Worm (Caenorhabditis elegans) whole organism, L1 larva: ENCODE results near the gene ZK131.11.

Source experiments
- F16B12.6 ChIP-seq: fragments of 150-350 bp; optimal IDR thresholded peaks from 2 replicates; lab custom pipeline; 2014; ENCODE audit warnings: missing biosample characterization, missing genetic modification characterization
- aha-1 ChIP-seq: fragments of 150-350 bp; optimal IDR thresholded peaks from 2 replicates; lab custom pipeline; 2014; ENCODE audit warnings: missing biosample characterization, missing genetic modification characterization
- ama-1 ChIP-seq: fragments of 150-350 bp; optimal IDR thresholded peaks from 2 replicates; lab custom pipeline; 2014
- blmp-1 ChIP-seq: fragments of 150-350 bp; optimal IDR thresholded peaks from 2 replicates; lab custom pipeline; 2014; ENCODE audit warnings: missing biosample characterization, missing genetic modification characterization
- ceh-82 ChIP-seq, 3 experiments: fragments of 150-350 bp in 1 of 3; sonication (generic microtip) in 2 of 3; optimal IDR thresholded peaks; 2 replicates each; lab custom pipeline; 2014 to 2017; ENCODE audit warnings: missing biosample characterization in 3 of 3, missing genetic modification characterization in 3 of 3
- ceh-90 ChIP-seq: sonication (generic microtip); optimal IDR thresholded peaks from 2 replicates; lab custom pipeline; 2016; ENCODE audit warnings: missing genetic modification characterization, missing compliant biosample characterization
- dsc-1 ChIP-seq: sonication (generic microtip); optimal IDR thresholded peaks from 2 replicates; lab custom pipeline; 2016; ENCODE audit warnings: mild to moderate bottlenecking, missing genetic modification characterization, missing compliant biosample characterization
- efl-1 ChIP-seq, 4 experiments: fragments of 150-350 bp; optimal IDR thresholded peaks in 3 of 4; peaks in 1 of 4; 1 replicate in 1 of 4; 2 replicates in 3 of 4; lab custom pipeline; 2014; ENCODE audit warnings: missing biosample characterization in 2 of 4, missing genetic modification characterization in 2 of 4, missing genetic modification reagents in 2 of 4
- elt-2 ChIP-seq: sonication (generic microtip); optimal IDR thresholded peaks from 2 replicates; lab custom pipeline; 2016; ENCODE audit warnings: missing genetic modification characterization, mild to moderate bottlenecking, inconsistent platforms, missing compliant biosample characterization, missing genetic modification reagents
- elt-3 ChIP-seq, 6 experiments: fragments of 150-350 bp in 1 of 6; sonication (generic microtip); optimal IDR thresholded peaks; 2 replicates each; lab custom pipeline; 2017 to 2018; ENCODE audit warnings: missing biosample characterization in 6 of 6, missing genetic modification characterization in 6 of 6, inconsistent platforms in 1 of 6
- ets-5 ChIP-seq: fragments of 200-800 bp; sonication (Bioruptor generic); IDR thresholded peaks from 2 replicates; pipeline ENCODE4 v1.3.6; 2022; ENCODE audit warnings: missing genetic modification characterization, missing compliant biosample characterization
- fkh-10 ChIP-seq: sonication (generic microtip); optimal IDR thresholded peaks from 2 replicates; lab custom pipeline; 2017; ENCODE audit warnings: missing biosample characterization, missing genetic modification reagents, missing genetic modification characterization
- fkh-8 ChIP-seq: sonication (generic microtip); optimal IDR thresholded peaks from 2 replicates; lab custom pipeline; 2016; ENCODE audit warnings: mild to moderate bottlenecking, missing genetic modification characterization, missing compliant biosample characterization
- grh-1 ChIP-seq: fragments of 200-800 bp; sonication (Bioruptor generic); IDR thresholded peaks from 2 replicates; pipeline ENCODE4 v1.3.6; 2022; ENCODE audit warnings: missing genetic modification reagents, missing genetic modification characterization, missing compliant biosample characterization
- hpl-2 ChIP-seq: fragments of 150-350 bp; optimal IDR thresholded peaks from 2 replicates; lab custom pipeline; 2014; ENCODE audit warnings: missing biosample characterization, missing genetic modification reagents, missing genetic modification characterization
- lin-14 ChIP-seq: fragments of 200-800 bp; sonication (Bioruptor generic); optimal IDR thresholded peaks from 2 replicates; lab custom pipeline; 2018; ENCODE audit warnings: mild to moderate bottlenecking, missing genetic modification characterization, moderate library complexity, missing compliant biosample characterization
- lin-35 ChIP-seq, 2 experiments: fragments of 150-350 bp; optimal IDR thresholded peaks; 2 replicates each; lab custom pipeline; 2014; ENCODE audit warnings: missing biosample characterization in 2 of 2, missing genetic modification characterization in 2 of 2, missing genetic modification reagents in 2 of 2
- lsy-2 ChIP-seq, 2 experiments: fragments of 150-350 bp; optimal IDR thresholded peaks; 2 replicates each; lab custom pipeline; 2014; ENCODE audit warnings: missing biosample characterization in 2 of 2, missing genetic modification characterization in 2 of 2
- mdl-1 ChIP-seq, 2 experiments: fragments of 150-350 bp; optimal IDR thresholded peaks; 2 replicates each; lab custom pipeline; 2014 to 2017; ENCODE audit warnings: missing biosample characterization in 2 of 2, missing genetic modification characterization in 2 of 2, inconsistent platforms in 1 of 2
- mef-2 ChIP-seq: fragments of 150-350 bp; optimal IDR thresholded peaks from 2 replicates; lab custom pipeline; 2014; ENCODE audit warnings: missing biosample characterization, missing genetic modification characterization
- mep-1 ChIP-seq: fragments of 150-350 bp; optimal IDR thresholded peaks from 2 replicates; lab custom pipeline; 2014; ENCODE audit warnings: missing biosample characterization, missing genetic modification characterization
- nhr-20 ChIP-seq: sonication (generic microtip); optimal IDR thresholded peaks from 2 replicates; lab custom pipeline; 2016; ENCODE audit warnings: mild to moderate bottlenecking, missing genetic modification characterization, missing compliant biosample characterization
- nhr-28 ChIP-seq: fragments of 150-350 bp; optimal IDR thresholded peaks from 2 replicates; lab custom pipeline; 2014; ENCODE audit warnings: missing biosample characterization, missing genetic modification characterization
- nhr-47 ChIP-seq: sonication (generic microtip); optimal IDR thresholded peaks from 2 replicates; lab custom pipeline; 2016; ENCODE audit warnings: mild to moderate bottlenecking, missing genetic modification characterization, moderate library complexity, missing compliant biosample characterization
- nhr-71 ChIP-seq: sonication (generic microtip); optimal IDR thresholded peaks from 2 replicates; lab custom pipeline; 2016; ENCODE audit warnings: mild to moderate bottlenecking, missing genetic modification characterization, moderate library complexity, missing compliant biosample characterization
- nhr-85 ChIP-seq: sonication (generic microtip); peaks from one replicate; lab custom pipeline; 2016; ENCODE audit warnings: missing genetic modification characterization, inconsistent platforms, missing compliant biosample characterization
- nhr-90 ChIP-seq: sonication (generic microtip); optimal IDR thresholded peaks from 2 replicates; lab custom pipeline; 2016; ENCODE audit warnings: mild to moderate bottlenecking, missing genetic modification characterization, missing compliant biosample characterization; ENCODE audit not compliant: poor library complexity
- skn-1 ChIP-seq: fragments of 150-350 bp; optimal IDR thresholded peaks from 2 replicates; lab custom pipeline; 2014; ENCODE audit warnings: missing biosample characterization, missing genetic modification characterization
- snu-23 ChIP-seq: sonication (generic microtip); optimal IDR thresholded peaks from 2 replicates; lab custom pipeline; 2016; ENCODE audit warnings: missing genetic modification characterization, missing compliant biosample characterization
- unc-62 ChIP-seq: fragments of 150-350 bp; optimal IDR thresholded peaks from 2 replicates; lab custom pipeline; 2014; ENCODE audit warnings: missing biosample characterization, missing genetic modification reagents, missing genetic modification characterization
- unc-98 ChIP-seq: fragments of 200-800 bp; sonication (Bioruptor generic); IDR thresholded peaks from 2 replicates; pipeline ENCODE4 v1.3.6; 2022; ENCODE audit warnings: missing genetic modification characterization, missing compliant biosample characterization
- vab-15 ChIP-seq: sonication (generic microtip); optimal IDR thresholded peaks from 2 replicates; lab custom pipeline; 2017; ENCODE audit warnings: missing genotype, mild to moderate bottlenecking, missing genetic modification characterization, missing compliant biosample characterization
- zag-1 ChIP-seq: fragments of 150-350 bp; optimal IDR thresholded peaks from 2 replicates; lab custom pipeline; 2014; ENCODE audit warnings: missing biosample characterization, missing genetic modification characterization

Gene ZK131.11

ce11 chrII:13791570-13792279, at the start of gene ZK131.11:
Gene ZK131.11 (plus strand): TSS chrII:13792229.
- TF ChIP-seq nhr-28 (tag; lab: Kevin White, UChicago), result no peak
- no peak for TF ChIP-seq fkh-10 (GFP tag; lab: Kevin White, UChicago)
- TF ChIP-seq lin-14, result no peak

ce11 chrII:13750128-13750527, 41.9 kb upstream of the ZK131.11 start:
- no peak for TF ChIP-seq efl-1 (optimal IDR thresholded peaks at IDR 0.05; lab: Kevin White, UChicago)
- peak in 1 of 2 experiments; percentile 76 for TF ChIP-seq efl-1 (GFP tag; optimal IDR thresholded peaks at IDR 0.05 in 1 of 2; lab: Kevin White, UChicago)
- TF ChIP-seq ceh-90 (tag; lab: Kevin White, UChicago), result no peak

DNA sequence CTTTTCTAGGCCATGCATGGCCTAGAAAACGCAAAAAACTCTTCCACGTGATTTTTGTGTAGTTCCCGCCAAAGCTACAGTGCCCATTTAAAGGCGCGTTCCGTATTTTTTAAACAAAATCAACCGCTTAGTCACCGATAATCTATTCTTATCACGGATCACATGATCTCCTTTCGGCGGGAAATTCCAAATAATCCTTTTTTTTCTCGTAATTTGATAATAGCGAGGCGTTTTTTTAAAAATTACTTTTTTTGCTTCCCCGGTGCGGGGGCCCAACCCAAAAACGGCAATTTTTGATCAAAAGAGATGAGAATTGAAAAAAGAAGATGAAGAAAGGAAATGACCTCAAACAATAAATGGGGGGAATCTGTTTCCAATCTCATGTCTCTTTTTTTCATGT, 41.0 kb upstream of the ZK131.11 start:
- TF ChIP-seq nhr-20 (peak; percentile 47), dsc-1 (peak; percentile 29), hpl-2 (no peak), nhr-85 (tag; lab: Kevin White, UChicago) (peak; percentile 84), lin-35 (GFP tag; optimal IDR thresholded peaks at IDR 0.05; lab: Kevin White, UChicago) (peak in 1 of 2 experiments; percentile 31), mep-1 (no peak), lin-14 (no peak), blmp-1 (tag; lab: Kevin White, UChicago) (peak; percentile 65), lsy-2 (tag; optimal IDR thresholded peaks at IDR 0.05; lab: Kevin White, UChicago) (peak in 1 of 2 experiments; percentile 9), vab-15 (no peak), snu-23 (GFP tag; lab: Kevin White, UChicago) (peak; percentile 43), unc-62 (GFP tag; lab: Kevin White, UChicago) (no peak), elt-3 (tag; optimal IDR thresholded peaks at IDR 0.05; lab: Kevin White, UChicago) (peak in 2 of 6 experiments; percentile 11 to 41), fkh-10 (GFP tag; lab: Kevin White, UChicago) (no peak), mdl-1 (tag; optimal IDR thresholded peaks at IDR 0.05; lab: Kevin White, UChicago) (peak in 1 of 2 experiments; percentile 13), efl-1 (optimal IDR thresholded peaks at IDR 0.05; lab: Kevin White, UChicago) (no peak), efl-1 (GFP tag; optimal IDR thresholded peaks at IDR 0.05 in 1 of 2; lab: Kevin White, UChicago) (peak in 1 of 2 experiments; percentile 90), ama-1 (lab: Kevin White, UChicago) (no peak), nhr-90 (tag; lab: Kevin White, UChicago) (no peak)

- no peak for TF ChIP-seq nhr-20
- TF ChIP-seq ets-5, result no peak
- no peak for TF ChIP-seq ceh-90 (tag; lab: Kevin White, UChicago)
- no peak for TF ChIP-seq elt-3 (tag; optimal IDR thresholded peaks at IDR 0.05; lab: Kevin White, UChicago)
- TF ChIP-seq F16B12.6 (tag; lab: Kevin White, UChicago), result no peak
- TF ChIP-seq ceh-82 (tag; optimal IDR thresholded peaks at IDR 0.05; lab: Kevin White, UChicago), result no peak
- TF ChIP-seq mef-2, result no peak
- no peak for TF ChIP-seq elt-2 (tag; lab: Kevin White, UChicago)
- TF ChIP-seq unc-98 (GFP tag; lab: Robert Waterston, UW), result no peak
- TF ChIP-seq fkh-8 (tag; lab: Kevin White, UChicago), result no peak
- no peak for TF ChIP-seq snu-23 (GFP tag; lab: Kevin White, UChicago)
- TF ChIP-seq zag-1 (tag; lab: Kevin White, UChicago), result no peak
- no peak for TF ChIP-seq vab-15
- TF ChIP-seq aha-1 (tag; lab: Kevin White, UChicago), result no peak
- TF ChIP-seq, all 84 proteins: peak for 0
These were observed 40.0 kb upstream of the ZK131.11 start, which contains the start of gene arrd-14 for ce11 chrII:13752016-13752415. Gene arrd-14 (plus strand): TSS chrII:13752316.

DNA sequence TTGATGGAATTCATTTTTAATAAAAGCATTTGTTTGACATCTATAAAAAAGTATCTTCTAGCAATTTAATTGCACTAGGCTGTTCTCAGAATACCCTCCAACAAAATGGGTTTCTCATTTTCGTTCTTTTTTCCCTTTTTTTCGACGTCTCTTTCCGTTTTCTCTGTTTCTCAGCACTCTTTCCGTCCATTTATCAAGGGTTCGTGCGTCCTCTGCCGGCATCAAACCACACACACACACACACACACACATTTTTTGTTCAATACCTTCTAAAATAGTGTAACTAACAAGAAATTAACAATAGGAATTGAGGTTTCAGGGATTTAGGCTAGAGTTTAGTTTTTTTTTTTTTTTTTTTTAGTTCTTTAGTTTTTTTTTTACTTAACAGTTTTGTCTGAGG, 35.8 kb upstream of the ZK131.11 start:
- peak; percentile 74 for TF ChIP-seq blmp-1 (tag; lab: Kevin White, UChicago)
- peak; percentile 6 for TF ChIP-seq skn-1 (tag; lab: Kevin White, UChicago)
- TF ChIP-seq grh-1 (GFP tag; lab: Robert Waterston, UW), result no peak
- peak; percentile 59 for TF ChIP-seq nhr-85 (tag; lab: Kevin White, UChicago)
- no peak for TF ChIP-seq nhr-47
- peak; percentile 75 for TF ChIP-seq lin-14
- peak in 1 of 2 experiments; percentile 26 for TF ChIP-seq lsy-2 (tag; optimal IDR thresholded peaks at IDR 0.05; lab: Kevin White, UChicago)
- TF ChIP-seq nhr-71, result peak; percentile 60
- TF ChIP-seq efl-1 (optimal IDR thresholded peaks at IDR 0.05; lab: Kevin White, UChicago), result no peak
- TF ChIP-seq efl-1 (GFP tag; optimal IDR thresholded peaks at IDR 0.05 in 1 of 2; lab: Kevin White, UChicago), result peak in 1 of 2 experiments; percentile 82
